Worm (Caenorhabditis elegans): ENCODE data around the gene Y73F4A.2.

ce11 chrIV:9078469-9078868, 35.3 kb upstream of the Y73F4A.2 start, which contains the start of gene mans-4:
- no peak for TF ChIP-seq hlh-12 (tag; optimal IDR thresholded peaks at IDR 0.05)
- TF ChIP-seq zim-3 (tag; optimal IDR thresholded peaks at IDR 0.05): no peak
- no peak for TF ChIP-seq aptf-2 (GFP tag; conservative IDR thresholded peaks at IDR 0.05)
- TF ChIP-seq aptf-3 (GFP tag; IDR thresholded peaks at IDR 0.05): no peak
- TF ChIP-seq dpl-1 (GFP tag; optimal IDR thresholded peaks at IDR 0.05): no peak
